Worm (Caenorhabditis elegans): Measurements from ENCODE around the gene irg-2.

- TF ChIP-seq him-1 (tag; optimal IDR thresholded peaks at IDR 0.05) (no peak), W03F9.2 (tag; optimal IDR thresholded peaks at IDR 0.05) (no peak), dao-5 (tag; optimal IDR thresholded peaks at IDR 0.05) (no peak)
These were observed 14.2 kb downstream of the irg-2 start for ce11 chrV:4056203-4056602.

Data from whole organism, L4/young adult.